Worm (Caenorhabditis elegans) whole organism, L4/young adult: ENCODE results near the gene ZK930.2.

Experiments used
- dao-5 ChIP-seq: sonication (generic microtip); optimal IDR thresholded peaks from 2 replicates; lab custom pipeline; 2016; ENCODE audit warnings: missing genotype, missing genetic modification characterization, moderate library complexity, missing compliant biosample characterization
- him-1 ChIP-seq: sonication (generic microtip); optimal IDR thresholded peaks from 2 replicates; lab custom pipeline; 2016; ENCODE audit warnings: missing genotype, missing genetic modification reagents, missing genetic modification characterization, missing compliant biosample characterization

ce11 chrII:11843441-11843840 lies 49.8 kb downstream of the ZK930.2 start:
- no peak for TF ChIP-seq him-1 (tag; lab: Kevin White, UChicago)
- TF ChIP-seq dao-5 (tag; lab: Kevin White, UChicago) = no peak
